Worm (Caenorhabditis elegans) whole organism, L4 larva: ENCODE results near the gene try-5.
A peak's percentile ranks its signal among the peaks of the same experiment; 100 is the strongest.

Experiments used
- dve-1 ChIP-seq: sonication (generic microtip); optimal IDR thresholded peaks from 2 replicates; lab custom pipeline; 2017; ENCODE audit warnings: antibody characterized with exemption, mild to moderate bottlenecking, missing genetic modification characterization, missing compliant biosample characterization; ENCODE audit not compliant: insufficient read depth
- lin-15B ChIP-seq: fragments of 150-350 bp; sonication (generic microtip); optimal IDR thresholded peaks from 3 replicates; lab custom pipeline; 2014; ENCODE audit warnings: missing biosample characterization, missing genetic modification characterization

DNA sequence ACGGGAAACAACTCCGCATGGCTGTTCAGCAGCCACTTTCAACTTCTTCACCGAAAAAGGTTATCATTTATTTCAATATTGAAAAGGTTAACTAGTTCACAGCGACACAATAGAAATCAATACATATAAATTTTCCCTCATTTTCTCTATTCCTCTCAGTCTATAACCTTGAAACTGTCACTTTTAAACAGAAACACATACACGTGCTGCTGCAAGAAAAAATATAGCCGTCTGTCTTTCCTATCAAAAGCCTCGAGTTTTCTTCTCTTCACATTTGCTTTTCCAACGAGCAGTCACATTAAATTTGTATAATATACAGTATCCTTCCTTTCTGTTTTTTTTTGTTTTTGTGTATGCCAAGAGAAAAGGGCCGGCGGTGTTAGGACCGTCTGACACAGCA is 22.7 kb upstream of the try-5 start:
- TF ChIP-seq lin-15B (no peak), dve-1 (tag; lab: Kevin White, UChicago) (peak; percentile 6)
